Worm (Caenorhabditis elegans) whole organism, L2 larva: ENCODE data around the gene F58H1.8.

Source experiments
- F13H6.1 ChIP-seq: sonication (generic microtip); optimal IDR thresholded peaks from 2 replicates; lab custom pipeline; 2016; ENCODE audit warnings: missing genetic modification characterization, missing compliant biosample characterization
- ama-1 ChIP-seq: fragments of 150-350 bp; optimal IDR thresholded peaks from 2 replicates; lab custom pipeline; 2018; ENCODE audit warnings: inconsistent platforms
- blmp-1 ChIP-seq: sonication (generic microtip); optimal IDR thresholded peaks from 2 replicates; lab custom pipeline; 2017; ENCODE audit warnings: missing genetic modification characterization, mild to moderate bottlenecking, missing compliant biosample characterization, antibody characterized with exemption, moderate library complexity; ENCODE audit not compliant: insufficient read depth
- ceh-82 ChIP-seq: fragments of 150-350 bp; optimal IDR thresholded peaks from 2 replicates; lab custom pipeline; 2014; ENCODE audit warnings: missing biosample characterization, missing genetic modification characterization
- egl-27 ChIP-seq: sonication (generic microtip); optimal IDR thresholded peaks from 3 replicates; lab custom pipeline; 2017; ENCODE audit warnings: missing biosample characterization, missing genetic modification reagents, missing genetic modification characterization
- elt-3 ChIP-seq: sonication (generic microtip); optimal IDR thresholded peaks from 2 replicates; lab custom pipeline; 2017; ENCODE audit warnings: missing biosample characterization, missing genetic modification characterization
- lin-39 ChIP-seq: fragments of 150-350 bp; optimal IDR thresholded peaks from 2 replicates; lab custom pipeline; 2014; ENCODE audit warnings: missing biosample characterization, missing genetic modification reagents, missing genetic modification characterization
- sem-4 ChIP-seq: fragments of 150-350 bp; optimal IDR thresholded peaks from 2 replicates; lab custom pipeline; 2014; ENCODE audit warnings: missing biosample characterization, missing genetic modification reagents, missing genetic modification characterization
- skn-1 ChIP-seq: sonication (generic microtip); optimal IDR thresholded peaks from 2 replicates; lab custom pipeline; 2017; ENCODE audit warnings: missing biosample characterization, missing genetic modification characterization
- snpc-4 ChIP-seq: fragments of 150-350 bp; optimal IDR thresholded peaks from 2 replicates; lab custom pipeline; 2014; ENCODE audit warnings: missing biosample characterization, missing genetic modification characterization
- unc-39 ChIP-seq: fragments of 150-350 bp; optimal IDR thresholded peaks from 2 replicates; lab custom pipeline; 2014; ENCODE audit warnings: missing biosample characterization, missing genetic modification characterization
- unc-62 ChIP-seq: fragments of 150-350 bp; optimal IDR thresholded peaks from 2 replicates; lab custom pipeline; 2014; ENCODE audit warnings: missing biosample characterization, missing genetic modification reagents, missing genetic modification characterization
- ztf-11 ChIP-seq: sonication (generic microtip); optimal IDR thresholded peaks from 2 replicates; lab custom pipeline; 2017; ENCODE audit warnings: missing biosample characterization, missing genetic modification characterization
- ztf-4 ChIP-seq: fragments of 150-350 bp; optimal IDR thresholded peaks from 2 replicates; lab custom pipeline; 2014; ENCODE audit warnings: missing biosample characterization, missing genetic modification characterization

- TF ChIP-seq egl-27 (tag; lab: Kevin White, UChicago) (no peak), blmp-1 (no peak), unc-62 (GFP tag; lab: Kevin White, UChicago) (no peak), ztf-11 (tag; lab: Kevin White, UChicago) (no peak), ceh-82 (tag; lab: Kevin White, UChicago) (no peak), lin-39 (tag; lab: Kevin White, UChicago) (no peak), skn-1 (tag; lab: Kevin White, UChicago) (no peak), ama-1 (lab: Kevin White, UChicago) (no peak), F13H6.1 (no peak), snpc-4 (tag; lab: Kevin White, UChicago) (no peak), elt-3 (tag; lab: Kevin White, UChicago) (no peak), unc-39 (tag; lab: Kevin White, UChicago) (no peak), ztf-4 (tag; lab: Kevin White, UChicago) (no peak), sem-4 (no peak)
Observed at ce11 chrV:11958343-11959291, 23.7 kb downstream of the F58H1.8 start, which contains the start of gene F58H1.5.
